Fruit fly (Drosophila melanogaster) whole organism, embryonic: ENCODE data around the gene CycA.

ENCODE experiments used
- Aef1 ChIP-seq: fragments of 200-800 bp; sonication (Bioruptor generic); IDR thresholded peaks from 3 replicates; pipeline ENCODE4 v1.3.6; 2022; ENCODE audit warnings: missing biosample characterization, missing genetic modification characterization
- Atf-2 ChIP-seq: fragments of 200-800 bp; sonication (Bioruptor generic); optimal IDR thresholded peaks from 2 replicates; lab custom pipeline; 2016; ENCODE audit warnings: missing biosample characterization, missing genetic modification characterization
- Bgb ChIP-seq: fragments of 200-800 bp; sonication (Bioruptor generic); IDR thresholded peaks from 2 replicates; pipeline ENCODE4 v1.3.6; 2022; ENCODE audit warnings: missing biosample characterization, missing genetic modification characterization; ENCODE audit not compliant: partially characterized antibody
- C15 ChIP-seq: fragments of 200-800 bp; sonication (Bioruptor generic); IDR thresholded peaks from 3 replicates; pipeline ENCODE4 v1.3.6; 2022; ENCODE audit warnings: missing biosample characterization, missing genetic modification characterization
- CG10321 ChIP-seq: fragments of 200-800 bp; sonication (Bioruptor generic); IDR thresholded peaks from 2 replicates; pipeline ENCODE4 v1.3.6; 2022; ENCODE audit warnings: missing biosample characterization, missing genetic modification characterization
- CG10565 ChIP-seq: fragments of 200-800 bp; sonication (Bioruptor generic); optimal IDR thresholded peaks from 3 replicates; lab custom pipeline; 2016; ENCODE audit warnings: missing biosample characterization, mild to moderate bottlenecking, missing genetic modification characterization
- CG10654 ChIP-seq: fragments of 200-800 bp; sonication (Bioruptor generic); optimal IDR thresholded peaks from 2 replicates; lab custom pipeline; 2016; ENCODE audit warnings: missing biosample characterization, missing genetic modification characterization
- CG11504 ChIP-seq: fragments of 200-800 bp; sonication (Bioruptor generic); optimal IDR thresholded peaks from 3 replicates; lab custom pipeline; 2019; ENCODE audit warnings: missing biosample characterization, mild to moderate bottlenecking, missing genetic modification characterization, moderate library complexity
- CG12219 ChIP-seq: fragments of 200-800 bp; sonication (Bioruptor generic); optimal IDR thresholded peaks from 3 replicates; lab custom pipeline; 2018; ENCODE audit warnings: missing biosample characterization, mild to moderate bottlenecking, missing genetic modification characterization
- CG13424 ChIP-seq: fragments of 200-800 bp; sonication (Bioruptor generic); optimal IDR thresholded peaks from 2 replicates; lab custom pipeline; 2019; ENCODE audit warnings: missing biosample characterization, mild to moderate bottlenecking, missing genetic modification characterization, moderate library complexity
- CG15011 ChIP-seq: fragments of 200-800 bp; sonication (Bioruptor generic); optimal IDR thresholded peaks from 3 replicates; lab custom pipeline; 2018; ENCODE audit warnings: missing biosample characterization, mild to moderate bottlenecking, missing genetic modification characterization
- CG1529 ChIP-seq: fragments of 200-800 bp; sonication (Bioruptor generic); optimal IDR thresholded peaks from 3 replicates; lab custom pipeline; 2018; ENCODE audit warnings: missing biosample characterization, missing genetic modification characterization
- CG2129 ChIP-seq: fragments of 200-800 bp; sonication (Bioruptor generic); IDR thresholded peaks from 2 replicates; pipeline ENCODE4 v1.3.6; 2022; ENCODE audit warnings: missing biosample characterization, missing genetic modification characterization; ENCODE audit not compliant: partially characterized antibody
- CG2889 ChIP-seq: fragments of 200-800 bp; sonication (Bioruptor generic); IDR thresholded peaks from 3 replicates; pipeline ENCODE4 v1.3.6; 2022; ENCODE audit warnings: missing biosample characterization, missing genetic modification characterization
- CG30403 ChIP-seq: fragments of 200-800 bp; sonication (Bioruptor generic); optimal IDR thresholded peaks from 3 replicates; lab custom pipeline; 2016; ENCODE audit warnings: missing biosample characterization, missing genetic modification characterization
- CG3065 ChIP-seq: fragments of 200-800 bp; sonication (Bioruptor generic); optimal IDR thresholded peaks from 2 replicates; lab custom pipeline; 2016; ENCODE audit warnings: missing biosample characterization, missing genetic modification characterization
- CG3281 ChIP-seq: fragments of 200-800 bp; sonication (Bioruptor generic); optimal IDR thresholded peaks from 3 replicates; lab custom pipeline; 2017; ENCODE audit warnings: missing biosample characterization, mild to moderate bottlenecking, missing genetic modification characterization
- CG33557 ChIP-seq: fragments of 200-800 bp; sonication (Bioruptor generic); optimal IDR thresholded peaks from 2 replicates; lab custom pipeline; 2019; ENCODE audit warnings: missing biosample characterization, mild to moderate bottlenecking, missing genetic modification characterization, moderate library complexity
- CG3726 ChIP-seq: fragments of 200-800 bp; sonication (Bioruptor generic); IDR thresholded peaks from 3 replicates; pipeline ENCODE4, ENCODE4 v1.3.6; 2022; ENCODE audit warnings: missing biosample characterization, missing genetic modification characterization
- CG3838 ChIP-seq: fragments of 200-800 bp; sonication (Bioruptor generic); optimal IDR thresholded peaks from 3 replicates; lab custom pipeline; 2016; ENCODE audit warnings: missing biosample characterization, missing genetic modification characterization
- CG4820 ChIP-seq: fragments of 200-800 bp; sonication (Bioruptor generic); optimal IDR thresholded peaks from 3 replicates; lab custom pipeline; 2016; ENCODE audit warnings: missing biosample characterization, missing genetic modification characterization
- CG4854 ChIP-seq: fragments of 200-800 bp; sonication (Bioruptor generic); optimal IDR thresholded peaks from 2 replicates; lab custom pipeline; 2016; ENCODE audit warnings: missing biosample characterization, missing genetic modification characterization, inconsistent platforms
- CG6272 ChIP-seq: fragments of 200-800 bp; sonication (Bioruptor generic); IDR thresholded peaks from 2 replicates; pipeline ENCODE4 v1.3.6; 2022; ENCODE audit warnings: missing biosample characterization, missing genetic modification characterization
- CG6791 ChIP-seq: fragments of 200-800 bp; sonication (Bioruptor generic); IDR thresholded peaks from 3 replicates; pipeline ENCODE4 v1.3.6; 2022; ENCODE audit warnings: missing biosample characterization, missing genetic modification characterization; ENCODE audit not compliant: partially characterized antibody
- CG7786 ChIP-seq: fragments of 200-800 bp; sonication (Bioruptor generic); optimal IDR thresholded peaks from 2 replicates; lab custom pipeline; 2016; ENCODE audit warnings: missing biosample characterization, missing genetic modification characterization
- CG8281 ChIP-seq: fragments of 200-800 bp; sonication (Bioruptor generic); optimal IDR thresholded peaks from 2 replicates; lab custom pipeline; 2018; ENCODE audit warnings: missing biosample characterization, mild to moderate bottlenecking, missing genetic modification characterization, moderate library complexity
- CG8359 ChIP-seq: fragments of 200-800 bp; sonication (Bioruptor generic); optimal IDR thresholded peaks from 2 replicates; lab custom pipeline; 2017; ENCODE audit warnings: missing biosample characterization, mild to moderate bottlenecking, missing genetic modification characterization, borderline replicate concordance
- CG9817 ChIP-seq: fragments of 200-800 bp; sonication (Bioruptor generic); optimal IDR thresholded peaks from 2 replicates; lab custom pipeline; 2018; ENCODE audit warnings: missing biosample characterization, mild to moderate bottlenecking, missing genetic modification characterization, moderate library complexity
- CTCF ChIP-seq: fragments of 200-800 bp; sonication (Bioruptor generic); optimal IDR thresholded peaks from 2 replicates; lab custom pipeline; 2017; ENCODE audit warnings: missing biosample characterization, mild to moderate bottlenecking, missing genetic modification characterization, moderate library complexity
- Camta ChIP-seq: fragments of 200-800 bp; sonication (Bioruptor generic); optimal IDR thresholded peaks from 2 replicates; lab custom pipeline; 2016; ENCODE audit warnings: missing biosample characterization, missing genetic modification characterization
- CrebB ChIP-seq: fragments of 200-800 bp; sonication (Bioruptor generic); optimal IDR thresholded peaks from 3 replicates; lab custom pipeline; 2018; ENCODE audit warnings: missing biosample characterization, mild to moderate bottlenecking, missing genetic modification characterization
- D19A ChIP-seq: fragments of 200-800 bp; optimal IDR thresholded peaks from 3 replicates; lab custom pipeline; 2019; ENCODE audit warnings: missing biosample characterization, mild to moderate bottlenecking, missing genetic modification characterization, moderate library complexity
- HLH4C ChIP-seq: fragments of 200-800 bp; sonication (Bioruptor generic); IDR thresholded peaks from 3 replicates; pipeline ENCODE4 v1.3.6; 2022; ENCODE audit warnings: missing biosample characterization, missing genetic modification characterization; ENCODE audit not compliant: partially characterized antibody
- HLHmδ ChIP-seq: fragments of 200-800 bp; sonication (Bioruptor generic); optimal IDR thresholded peaks from 2 replicates; lab custom pipeline; 2018; ENCODE audit warnings: missing biosample characterization, mild to moderate bottlenecking, missing genetic modification characterization, moderate library complexity
- Hsf ChIP-seq: fragments of 200-800 bp; sonication (Bioruptor generic); optimal IDR thresholded peaks from 3 replicates; lab custom pipeline; 2016; ENCODE audit warnings: missing biosample characterization, missing genetic modification characterization
- Pdp1 ChIP-seq, 2 experiments: fragments of 200-800 bp; sonication (Bioruptor generic); optimal IDR thresholded peaks; 3 replicates each; lab custom pipeline; 2016; ENCODE audit warnings: missing biosample characterization in 2 of 2, missing genetic modification characterization in 2 of 2, mild to moderate bottlenecking in 1 of 2, moderate library complexity in 1 of 2
- ato ChIP-seq: fragments of 200-800 bp; sonication (Bioruptor generic); IDR thresholded peaks from 2 replicates; pipeline ENCODE4 v1.3.6; 2022; ENCODE audit warnings: missing biosample characterization, missing genetic modification characterization; ENCODE audit not compliant: partially characterized antibody
- az2 ChIP-seq: fragments of 200-800 bp; sonication (Bioruptor generic); optimal IDR thresholded peaks from 3 replicates; lab custom pipeline; 2016; ENCODE audit warnings: missing biosample characterization, missing genetic modification characterization
- cas ChIP-seq: fragments of 200-800 bp; sonication (Bioruptor generic); IDR thresholded peaks from 2 replicates; pipeline ENCODE4 v1.3.6; 2022; ENCODE audit warnings: missing biosample characterization, missing genetic modification characterization
- caup ChIP-seq: fragments of 200-800 bp; sonication (Bioruptor generic); optimal IDR thresholded peaks from 3 replicates; lab custom pipeline; 2017; ENCODE audit warnings: missing biosample characterization, mild to moderate bottlenecking, missing genetic modification characterization, moderate library complexity; ENCODE audit not compliant: severe bottlenecking
- cg ChIP-seq: fragments of 200-800 bp; sonication (Bioruptor generic); optimal IDR thresholded peaks from 3 replicates; lab custom pipeline; 2019; ENCODE audit warnings: missing biosample characterization, mild to moderate bottlenecking, missing genetic modification characterization, moderate library complexity
- exex ChIP-seq: fragments of 200-800 bp; sonication (Bioruptor generic); optimal IDR thresholded peaks from 4 replicates; lab custom pipeline; 2018; ENCODE audit warnings: missing biosample characterization, mild to moderate bottlenecking, missing genetic modification characterization, moderate library complexity
- h ChIP-seq: fragments of >200 bp; optimal IDR thresholded peaks from 2 replicates; lab custom pipeline; 2017
- lola ChIP-seq, 3 experiments: fragments of >200 bp in 2 of 3; fragments of 200-800 bp in 1 of 3; sonication (Bioruptor generic) in 1 of 3; optimal IDR thresholded peaks; 2 replicates each; lab custom pipeline; 2017 to 2019; ENCODE audit warnings: missing biosample characterization in 3 of 3, missing genetic modification characterization in 3 of 3, mild to moderate bottlenecking in 1 of 3, moderate library complexity in 1 of 3
- stwl ChIP-seq: fragments of 200-800 bp; sonication (Bioruptor generic); optimal IDR thresholded peaks from 3 replicates; lab custom pipeline; 2018; ENCODE audit warnings: missing biosample characterization, mild to moderate bottlenecking, missing genetic modification characterization, moderate library complexity
- tio ChIP-seq: fragments of 200-800 bp; sonication (Bioruptor generic); optimal IDR thresholded peaks from 2 replicates; lab custom pipeline; 2017; ENCODE audit warnings: missing biosample characterization, missing genetic modification characterization, inconsistent platforms
- trem ChIP-seq: fragments of 200-800 bp; optimal IDR thresholded peaks from 3 replicates; lab custom pipeline; 2019; ENCODE audit warnings: missing biosample characterization, mild to moderate bottlenecking, missing genetic modification characterization, moderate library complexity
- vnd ChIP-seq: fragments of 200-800 bp; sonication (Bioruptor generic); IDR thresholded peaks from 3 replicates; pipeline ENCODE4 v1.3.6; 2022; ENCODE audit warnings: missing biosample characterization, missing genetic modification characterization; ENCODE audit not compliant: partially characterized antibody
- zfh2 ChIP-seq: fragments of 200-800 bp; sonication (Bioruptor generic); optimal IDR thresholded peaks from 2 replicates; lab custom pipeline; 2016; ENCODE audit warnings: missing biosample characterization, missing genetic modification characterization

CycA gene

dm6 chr3L:11819639-11820456, 13.5 kb downstream of the CycA start (continued):
- TF ChIP-seq exex (tag; lab: Kevin White, UChicago) (peak; percentile 91), CG8359 (GFP tag; lab: Kevin White, UChicago) (no peak), CG9817 (tag; lab: Kevin White, UChicago) (peak; percentile 7), zfh2 (GFP tag; lab: Kevin White, UChicago) (peak; percentile 13), CG12219 (GFP tag; lab: Kevin White, UChicago) (peak; percentile 34), CG10565 (no peak), tio (no peak), Camta (GFP tag; lab: Kevin White, UChicago) (peak; percentile 24), az2 (peak; percentile 9), HLH4C (GFP tag; lab: Robert Waterston, UW) (no peak), CG3065 (GFP tag; lab: Kevin White, UChicago) (no peak), h (lab: Kevin White, UChicago) (no peak), Hsf (GFP tag; lab: Kevin White, UChicago) (peak; percentile 41), CG33557 (GFP tag; lab: Kevin White, UChicago) (no peak), D19A (tag; lab: Kevin White, UChicago) (no peak), CG2129 (GFP tag; lab: Robert Waterston, UW) (no peak), cas (no peak), cg (peak; percentile 86), CG6272 (GFP tag; lab: Robert Waterston, UW) (no peak), CG15011 (GFP tag; lab: Kevin White, UChicago) (no peak), CrebB (tag; lab: Kevin White, UChicago) (peak; percentile 63), CTCF (GFP tag; lab: Kevin White, UChicago) (no peak), CG6791 (GFP tag; lab: Robert Waterston, UW) (no peak), CG8281 (tag; lab: Kevin White, UChicago) (no peak), CG3281 (GFP tag; lab: Kevin White, UChicago) (no peak), lola (GFP tag; optimal IDR thresholded peaks at IDR 0.05; lab: Kevin White, UChicago) (no peak), Bgb (GFP tag; lab: Robert Waterston, UW) (no peak), CG3838 (no peak), CG4820 (no peak), CG2889 (no peak), Pdp1 (GFP tag; optimal IDR thresholded peaks at IDR 0.05; lab: Kevin White, UChicago) (peak; percentile 13 to 45), Aef1 (GFP tag; lab: Robert Waterston, UW) (no peak; the same call in 2 of the 3 replicates), caup (no peak), stwl (tag; lab: Kevin White, UChicago) (no peak), ato (no peak), Atf-2 (GFP tag; lab: Kevin White, UChicago) (peak; percentile 17), trem (peak; percentile 25), CG3726 (GFP tag; lab: Robert Waterston, UW) (peak; percentile 8; the same call in 1 of the 3 replicates), CG10321 (GFP tag; lab: Robert Waterston, UW) (0 out of 2 replicates have a peak, but pooled peaks have one; percentile 22), CG11504 (tag; lab: Kevin White, UChicago) (peak; percentile 70), CG4854 (GFP tag; lab: Kevin White, UChicago) (no peak), CG13424 (peak; percentile 57), CG10654 (no peak), HLHmδ (peak; percentile 62), CG30403 (GFP tag; lab: Kevin White, UChicago) (peak; percentile 11), CG7786 (no peak), CG1529 (GFP tag; lab: Kevin White, UChicago) (no peak), C15 (GFP tag; lab: Robert Waterston, UW) (no peak), vnd (GFP tag; lab: Robert Waterston, UW) (no peak)
